Fruit fly (Drosophila melanogaster) whole organism, adult: ENCODE measurements around the gene CG14341.

ENCODE experiments used
- CG11617 ChIP-seq: fragments of 200-800 bp; sonication (Bioruptor generic); optimal IDR thresholded peaks from 2 replicates; lab custom pipeline; 2017; ENCODE audit warnings: mild to moderate bottlenecking, missing biosample characterization, missing genetic modification reagents, missing genetic modification characterization
- CG12768 ChIP-seq: fragments of 200-800 bp; sonication (Bioruptor generic); optimal IDR thresholded peaks from 2 replicates; lab custom pipeline; 2017; ENCODE audit warnings: missing biosample characterization, missing genetic modification characterization, mild to moderate bottlenecking, moderate library complexity, missing genetic modification reagents
- CG14711 ChIP-seq: fragments of 200-800 bp; sonication (Bioruptor generic); optimal IDR thresholded peaks from 2 replicates; lab custom pipeline; 2018; ENCODE audit warnings: missing biosample characterization, mild to moderate bottlenecking, missing genetic modification characterization, moderate library complexity
- CG1620 ChIP-seq: fragments of 200-800 bp; sonication (Bioruptor generic); optimal IDR thresholded peaks from 2 replicates; lab custom pipeline; 2016; ENCODE audit warnings: missing biosample characterization, missing genetic modification characterization
- CG33017 ChIP-seq: fragments of 200-800 bp; sonication (Bioruptor generic); optimal IDR thresholded peaks from 2 replicates; lab custom pipeline; 2018; ENCODE audit warnings: missing biosample characterization, mild to moderate bottlenecking, missing genetic modification characterization, moderate library complexity
- CG5204 ChIP-seq: fragments of 200-800 bp; sonication (Bioruptor generic); optimal IDR thresholded peaks from 2 replicates; lab custom pipeline; 2016; ENCODE audit warnings: missing biosample characterization, missing genetic modification characterization
- CG7045 ChIP-seq: fragments of 200-800 bp; sonication (Bioruptor generic); optimal IDR thresholded peaks from 2 replicates; lab custom pipeline; 2017; ENCODE audit warnings: missing biosample characterization, mild to moderate bottlenecking, missing genetic modification characterization
- CG7101 ChIP-seq: fragments of 200-800 bp; sonication (Bioruptor generic); optimal IDR thresholded peaks from 2 replicates; lab custom pipeline; 2018; ENCODE audit warnings: missing biosample characterization, mild to moderate bottlenecking, missing genetic modification characterization, moderate library complexity
- Clk ChIP-seq: fragments of 200-800 bp; sonication (Bioruptor generic); optimal IDR thresholded peaks from 2 replicates; lab custom pipeline; 2017; ENCODE audit warnings: missing biosample characterization, missing genetic modification characterization
- Crg-1 ChIP-seq: fragments of 200-800 bp; sonication (Bioruptor generic); optimal IDR thresholded peaks from 2 replicates; lab custom pipeline; 2016; ENCODE audit warnings: missing biosample characterization, missing genetic modification characterization
- Hr96 ChIP-seq: fragments of 200-800 bp; sonication (Bioruptor generic); optimal IDR thresholded peaks from 2 replicates; lab custom pipeline; 2016; ENCODE audit warnings: missing biosample characterization, missing genetic modification characterization
- Mnt ChIP-seq: fragments of 200-800 bp; sonication (Bioruptor generic); optimal IDR thresholded peaks from 2 replicates; lab custom pipeline; 2016; ENCODE audit warnings: missing biosample characterization, mild to moderate bottlenecking, missing genetic modification characterization
- bab1 ChIP-seq: fragments of 200-800 bp; sonication (Bioruptor generic); optimal IDR thresholded peaks from 3 replicates; lab custom pipeline; 2019; ENCODE audit warnings: missing biosample characterization, mild to moderate bottlenecking, missing genetic modification characterization, moderate library complexity
- cic ChIP-seq: fragments of 200-800 bp; sonication (Bioruptor generic); optimal IDR thresholded peaks from 2 replicates; lab custom pipeline; 2017; ENCODE audit warnings: missing biosample characterization, mild to moderate bottlenecking, missing genetic modification characterization, moderate library complexity
- cnc ChIP-seq, 2 experiments: fragments of >200 bp; optimal IDR thresholded peaks; 2 replicates each; lab custom pipeline; 2017
- kay ChIP-seq: fragments of 200-800 bp; sonication (Bioruptor generic); peaks from one replicate; lab custom pipeline; 2016; ENCODE audit warnings: missing biosample characterization, missing genetic modification characterization, borderline replicate concordance
- ovo ChIP-seq: fragments of 200-800 bp; sonication (Bioruptor generic); optimal IDR thresholded peaks from 2 replicates; lab custom pipeline; 2016; ENCODE audit warnings: missing biosample characterization, missing genetic modification characterization
- pad ChIP-seq: fragments of 200-800 bp; sonication (Bioruptor generic); optimal IDR thresholded peaks from 3 replicates; lab custom pipeline; 2017; ENCODE audit warnings: missing biosample characterization, missing genetic modification characterization, mild to moderate bottlenecking, moderate library complexity, missing genetic modification reagents
- tj ChIP-seq: fragments of 200-800 bp; sonication (Bioruptor generic); optimal IDR thresholded peaks from 3 replicates; lab custom pipeline; 2017; ENCODE audit warnings: missing biosample characterization, mild to moderate bottlenecking, missing genetic modification characterization, moderate library complexity
- toe ChIP-seq: fragments of 200-800 bp; sonication (Bioruptor generic); optimal IDR thresholded peaks from 2 replicates; lab custom pipeline; 2016; ENCODE audit warnings: missing biosample characterization, missing genetic modification characterization

CG14341 gene

dm6 chr2L:1203915-1204314 is 37.6 kb downstream of the CG14341 start, which contains the start of gene CG14342:
TSS of gene CG14342 (plus strand) at chr2L:1204215.
- TF ChIP-seq CG11617 (GFP tag; lab: Kevin White, UChicago) (no peak), CG12768 (no peak), toe (no peak), cnc (optimal IDR thresholded peaks at IDR 0.05; lab: Kevin White, UChicago) (no peak), Crg-1 (GFP tag; lab: Kevin White, UChicago) (no peak), CG5204 (GFP tag; lab: Kevin White, UChicago) (no peak), CG7045 (GFP tag; lab: Kevin White, UChicago) (no peak), pad (GFP tag; lab: Kevin White, UChicago) (no peak), Hr96 (no peak), CG7101 (tag; lab: Kevin White, UChicago) (no peak), kay (GFP tag; lab: Kevin White, UChicago) (no peak)

- TF ChIP-seq Mnt = no peak
- no peak for TF ChIP-seq cnc (optimal IDR thresholded peaks at IDR 0.05; lab: Kevin White, UChicago)
- TF ChIP-seq CG1620 (GFP tag; lab: Kevin White, UChicago) = no peak
- TF ChIP-seq bab1 (GFP tag; lab: Kevin White, UChicago) = no peak
- no peak for TF ChIP-seq Clk (GFP tag; lab: Kevin White, UChicago)
- TF ChIP-seq tj = no peak
- no peak for TF ChIP-seq Crg-1 (GFP tag; lab: Kevin White, UChicago)
- no peak for TF ChIP-seq CG33017 (tag; lab: Kevin White, UChicago)
- TF ChIP-seq CG12768 = no peak
- TF ChIP-seq CG14711 (tag; lab: Kevin White, UChicago) = no peak
- no peak for TF ChIP-seq toe
- no peak for TF ChIP-seq CG7101 (tag; lab: Kevin White, UChicago)
- no peak for TF ChIP-seq Hr96
- no peak for TF ChIP-seq ovo (GFP tag; lab: Kevin White, UChicago)
- TF ChIP-seq kay (GFP tag; lab: Kevin White, UChicago) = no peak
Observed at dm6 chr2L:1207432-1207831, 41.1 kb downstream of the CG14341 start.

- TF ChIP-seq CG7101 (tag; lab: Kevin White, UChicago) = no peak
- TF ChIP-seq kay (GFP tag; lab: Kevin White, UChicago) = no peak
- no peak for TF ChIP-seq pad (GFP tag; lab: Kevin White, UChicago)
- no peak for TF ChIP-seq Crg-1 (GFP tag; lab: Kevin White, UChicago)
- no peak for TF ChIP-seq cic (GFP tag; lab: Kevin White, UChicago)
- no peak for TF ChIP-seq CG5204 (GFP tag; lab: Kevin White, UChicago)
- no peak for TF ChIP-seq toe
- no peak for TF ChIP-seq CG7045 (GFP tag; lab: Kevin White, UChicago)
- TF ChIP-seq Hr96 = no peak
- no peak for TF ChIP-seq CG11617 (GFP tag; lab: Kevin White, UChicago)
- no peak for TF ChIP-seq CG14711 (tag; lab: Kevin White, UChicago)
Observed at dm6 chr2L:1211528-1211927, 45.2 kb downstream of the CG14341 start.

- no peak for TF ChIP-seq tj
- TF ChIP-seq Mnt = no peak
- TF ChIP-seq Hr96 = no peak
- no peak for TF ChIP-seq CG12768
- TF ChIP-seq CG33017 (tag; lab: Kevin White, UChicago) = no peak
- no peak for TF ChIP-seq Crg-1 (GFP tag; lab: Kevin White, UChicago)
- TF ChIP-seq CG11617 (GFP tag; lab: Kevin White, UChicago) = no peak
- no peak for TF ChIP-seq kay (GFP tag; lab: Kevin White, UChicago)
- no peak for TF ChIP-seq bab1 (GFP tag; lab: Kevin White, UChicago)
- no peak for TF ChIP-seq cic (GFP tag; lab: Kevin White, UChicago)
- no peak for TF ChIP-seq ovo (GFP tag; lab: Kevin White, UChicago)
Observed at dm6 chr2L:1213587-1213986, 47.3 kb downstream of the CG14341 start.

dm6 chr2L:1214465-1214864 is 48.2 kb downstream of the CG14341 start:
- no peak for TF ChIP-seq Mnt
- no peak for TF ChIP-seq CG11617 (GFP tag; lab: Kevin White, UChicago)
- TF ChIP-seq bab1 (GFP tag; lab: Kevin White, UChicago) = no peak
- TF ChIP-seq cnc (optimal IDR thresholded peaks at IDR 0.05; lab: Kevin White, UChicago) = no peak
- TF ChIP-seq CG5204 (GFP tag; lab: Kevin White, UChicago) = no peak
- TF ChIP-seq kay (GFP tag; lab: Kevin White, UChicago) = no peak
- TF ChIP-seq cic (GFP tag; lab: Kevin White, UChicago) = no peak
- TF ChIP-seq pad (GFP tag; lab: Kevin White, UChicago) = no peak
- no peak for TF ChIP-seq Crg-1 (GFP tag; lab: Kevin White, UChicago)
- no peak for TF ChIP-seq CG7101 (tag; lab: Kevin White, UChicago)
- TF ChIP-seq CG14711 (tag; lab: Kevin White, UChicago) = no peak
- TF ChIP-seq CG33017 (tag; lab: Kevin White, UChicago) = no peak
- TF ChIP-seq Clk (GFP tag; lab: Kevin White, UChicago) = no peak
- no peak for TF ChIP-seq CG1620 (GFP tag; lab: Kevin White, UChicago)
- TF ChIP-seq Hr96 = no peak
